Worm (Caenorhabditis elegans) whole organism, young adult: ENCODE results near the gene T16G1.6.

Source experiments
- B0035.1 ChIP-seq: sonication (generic microtip); optimal IDR thresholded peaks from 2 replicates; lab custom pipeline; 2016; ENCODE audit warnings: missing genetic modification characterization, mild to moderate bottlenecking, missing compliant biosample characterization, missing genotype, missing genetic modification reagents
- B0336.3 ChIP-seq: fragments of 200-800 bp; sonication (Bioruptor generic); IDR thresholded peaks from 2 replicates; pipeline ENCODE4 v1.3.6; 2022; ENCODE audit warnings: missing genetic modification characterization, missing compliant biosample characterization
- F10E7.11 ChIP-seq: sonication (generic microtip); optimal IDR thresholded peaks from 2 replicates; lab custom pipeline; 2017; ENCODE audit warnings: mild to moderate bottlenecking, missing genetic modification characterization, moderate library complexity, missing compliant biosample characterization
- F57A8.1 ChIP-seq: fragments of 200-800 bp; sonication (Bioruptor generic); optimal IDR thresholded peaks from 2 replicates; lab custom pipeline; 2018; ENCODE audit warnings: mild to moderate bottlenecking, missing genetic modification characterization, moderate library complexity, missing compliant biosample characterization
- T07F8.4 ChIP-seq: sonication (generic microtip); optimal IDR thresholded peaks from 2 replicates; lab custom pipeline; 2016; ENCODE audit warnings: mild to moderate bottlenecking, missing genetic modification characterization, moderate library complexity, missing compliant biosample characterization
- ama-1 ChIP-seq, 3 experiments: fragments of 150-350 bp in 1 of 3; sonication (generic microtip) in 2 of 3; optimal IDR thresholded peaks; 2 replicates each; lab custom pipeline; 2014 to 2018; ENCODE audit warnings: missing biosample characterization in 2 of 3, missing genetic modification characterization in 2 of 3, missing genetic modification reagents in 2 of 3
- let-607 ChIP-seq, 2 experiments: fragments of 200-800 bp in 1 of 2; sonication (Bioruptor generic) in 1 of 2; sonication (generic microtip) in 1 of 2; optimal IDR thresholded peaks; 2 replicates each; lab custom pipeline; 2016 to 2018; ENCODE audit warnings: mild to moderate bottlenecking in 2 of 2, missing compliant biosample characterization in 2 of 2, missing genetic modification characterization in 2 of 2, moderate library complexity in 2 of 2, missing genotype in 1 of 2
- lir-1 ChIP-seq: fragments of 200-800 bp; sonication (Bioruptor generic); conservative IDR thresholded peaks from 2 replicates; pipeline ENCODE4 v1.3.6; 2022; ENCODE audit warnings: missing genetic modification reagents, missing genetic modification characterization, missing compliant biosample characterization
- madf-6 ChIP-seq: fragments of 200-800 bp; sonication (Bioruptor generic); IDR thresholded peaks from 2 replicates; pipeline ENCODE4 v1.3.6; 2022; ENCODE audit warnings: missing genetic modification reagents, missing genetic modification characterization, missing compliant biosample characterization
- rec-8 ChIP-seq, 2 experiments: sonication (generic microtip); optimal IDR thresholded peaks; 2 replicates each; lab custom pipeline; 2016; ENCODE audit warnings: mild to moderate bottlenecking in 2 of 2, missing genetic modification characterization in 2 of 2, missing genetic modification reagents in 2 of 2, missing genotype in 2 of 2, missing biosample characterization in 1 of 2, missing compliant biosample characterization in 1 of 2, moderate library complexity in 1 of 2
- sea-2 ChIP-seq: fragments of 200-800 bp; sonication (Bioruptor generic); IDR thresholded peaks from 2 replicates; pipeline ENCODE4 v1.3.6; 2022; ENCODE audit warnings: missing genetic modification characterization, missing compliant biosample characterization
- unc-130 ChIP-seq: sonication (generic microtip); optimal IDR thresholded peaks from 2 replicates; lab custom pipeline; 2016; ENCODE audit warnings: missing genetic modification reagents, missing genetic modification characterization, missing compliant biosample characterization
- unc-62 ChIP-seq: fragments of 150-350 bp; optimal IDR thresholded peaks from 2 replicates; lab custom pipeline; 2014; ENCODE audit warnings: missing biosample characterization, missing genetic modification reagents, missing genetic modification characterization
- ztf-25 ChIP-seq: fragments of 200-800 bp; sonication (Bioruptor generic); IDR thresholded peaks from 2 replicates; pipeline ENCODE4 v1.3.6; 2022; ENCODE audit warnings: missing genetic modification reagents, missing genetic modification characterization, missing compliant biosample characterization

ce11 chrV:12919705-12920104, 17.3 kb downstream of the T16G1.6 start, which contains the start of gene lipl-1:
- TF ChIP-seq ztf-25 (GFP tag; lab: Robert Waterston, UW) = no peak
- TF ChIP-seq unc-130 (GFP tag; lab: Kevin White, UChicago) = no peak
- TF ChIP-seq T07F8.4 = no peak
- no peak for TF ChIP-seq madf-6
- TF ChIP-seq ama-1 (optimal IDR thresholded peaks at IDR 0.05; lab: Kevin White, UChicago) = no peak
- TF ChIP-seq ama-1 (GFP tag; optimal IDR thresholded peaks at IDR 0.05; lab: Kevin White, UChicago) = no peak
- no peak for TF ChIP-seq unc-62
- no peak for TF ChIP-seq rec-8 (tag; optimal IDR thresholded peaks at IDR 0.05; lab: Kevin White, UChicago)
- no peak for TF ChIP-seq B0336.3 (GFP tag; lab: Robert Waterston, UW)
- no peak for TF ChIP-seq F10E7.11 (tag; lab: Kevin White, UChicago)
- TF ChIP-seq B0035.1 = no peak
- no peak for TF ChIP-seq lir-1 (GFP tag; lab: Robert Waterston, UW)
- TF ChIP-seq sea-2 (GFP tag; lab: Robert Waterston, UW) = no peak
- TF ChIP-seq let-607 (tag; optimal IDR thresholded peaks at IDR 0.05; lab: Kevin White, UChicago) = no peak
- no peak for TF ChIP-seq F57A8.1
